Fruit fly (Drosophila melanogaster): ENCODE measurements around the gene CG42716.

Gene CG42716

DNA sequence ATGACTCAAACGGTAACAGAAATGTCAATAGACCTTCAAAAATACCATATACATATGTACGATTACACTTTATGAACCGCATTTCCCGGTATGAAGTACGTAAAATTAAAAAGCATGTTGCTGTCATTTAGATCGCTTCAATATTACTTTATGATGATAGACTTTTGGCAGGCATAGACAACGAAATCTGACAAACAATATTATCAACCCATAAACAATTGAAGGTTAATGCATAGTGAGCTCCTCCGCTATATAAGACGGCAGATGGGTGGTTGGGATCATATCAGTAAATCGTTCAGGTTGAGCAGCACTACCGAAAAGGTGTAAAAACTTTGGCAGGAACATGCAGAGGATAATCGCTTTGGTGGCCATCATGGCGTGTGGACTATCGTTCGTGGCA is 50.1 kb downstream of the CG42716 start, which contains the start of gene CG13075:
CG13075 (plus strand) TSS at position 301 of the 400 bp plus-strand sequence.
- no peak for TF ChIP-seq h (optimal IDR thresholded peaks at IDR 0.05)
- TF ChIP-seq psq (optimal IDR thresholded peaks at IDR 0.05): no peak
- TF ChIP-seq insv (optimal IDR thresholded peaks at IDR 0.05): no peak
- no peak for TF ChIP-seq Sin3A (optimal IDR thresholded peaks at IDR 0.05)
- TF ChIP-seq ttk (optimal IDR thresholded peaks at IDR 0.05): no peak
- TF ChIP-seq Myc (optimal IDR thresholded peaks at IDR 0.05): no peak
